Worm (Caenorhabditis elegans) whole organism, young adult: ENCODE results near the gene tpra-1.

Experiments
- B0261.1 ChIP-seq: sonication (generic microtip); optimal IDR thresholded peaks from 2 replicates; lab custom pipeline; 2016; ENCODE audit warnings: mild to moderate bottlenecking, missing genetic modification characterization, moderate library complexity, missing compliant biosample characterization
- D2030.7 ChIP-seq: fragments of 200-800 bp; sonication (Bioruptor generic); IDR thresholded peaks from 2 replicates; pipeline ENCODE4 v1.3.6; 2022; ENCODE audit warnings: missing genetic modification reagents, missing genetic modification characterization, missing compliant biosample characterization
- F10E7.11 ChIP-seq: sonication (generic microtip); optimal IDR thresholded peaks from 2 replicates; lab custom pipeline; 2017; ENCODE audit warnings: mild to moderate bottlenecking, missing genetic modification characterization, moderate library complexity, missing compliant biosample characterization
- F37B4.10 ChIP-seq: fragments of 200-800 bp; sonication (Bioruptor generic); IDR thresholded peaks from 2 replicates; pipeline ENCODE4 v1.3.6; 2022; ENCODE audit warnings: missing genetic modification characterization, missing compliant biosample characterization
- F52B5.7 ChIP-seq: sonication (generic microtip); optimal IDR thresholded peaks from 2 replicates; lab custom pipeline; 2016; ENCODE audit warnings: mild to moderate bottlenecking, missing genetic modification characterization, missing compliant biosample characterization
- F57A8.1 ChIP-seq: fragments of 200-800 bp; sonication (Bioruptor generic); optimal IDR thresholded peaks from 2 replicates; lab custom pipeline; 2018; ENCODE audit warnings: mild to moderate bottlenecking, missing genetic modification characterization, moderate library complexity, missing compliant biosample characterization
- T07F8.4 ChIP-seq: sonication (generic microtip); optimal IDR thresholded peaks from 2 replicates; lab custom pipeline; 2016; ENCODE audit warnings: mild to moderate bottlenecking, missing genetic modification characterization, moderate library complexity, missing compliant biosample characterization
- Y67H2A.10 ChIP-seq: fragments of 200-800 bp; sonication (Bioruptor generic); conservative IDR thresholded peaks from 2 replicates; pipeline ENCODE4 v1.3.6; 2022; ENCODE audit warnings: missing genetic modification reagents, missing genetic modification characterization, missing compliant biosample characterization
- akir-1 ChIP-seq: fragments of 200-800 bp; sonication (Bioruptor generic); optimal IDR thresholded peaks from 2 replicates; lab custom pipeline; 2018; ENCODE audit warnings: mild to moderate bottlenecking, missing genetic modification characterization, moderate library complexity, missing compliant biosample characterization
- athp-1 ChIP-seq: sonication (generic microtip); optimal IDR thresholded peaks from 2 replicates; lab custom pipeline; 2017; ENCODE audit warnings: mild to moderate bottlenecking, missing genetic modification characterization, missing compliant biosample characterization
- cebp-1 ChIP-seq, 2 experiments: fragments of 200-800 bp in 1 of 2; sonication (Bioruptor generic) in 1 of 2; sonication (generic microtip) in 1 of 2; IDR thresholded peaks in 1 of 2; optimal IDR thresholded peaks in 1 of 2; 2 replicates each; pipeline versions ENCODE4 v1.3.6 to Lab custom; 2017 to 2022; ENCODE audit warnings: missing compliant biosample characterization in 2 of 2, missing genetic modification characterization in 2 of 2, mild to moderate bottlenecking in 1 of 2, missing genetic modification reagents in 1 of 2, moderate library complexity in 1 of 2
- ceh-100 ChIP-seq: fragments of 200-800 bp; sonication (Bioruptor generic); IDR thresholded peaks from 2 replicates; pipeline ENCODE4 v1.3.6; 2022; ENCODE audit warnings: missing genetic modification reagents, missing genetic modification characterization, missing compliant biosample characterization
- dox-1 ChIP-seq: fragments of 200-800 bp; sonication (Bioruptor generic); IDR thresholded peaks from 2 replicates; pipeline ENCODE4 v1.3.6; 2022; ENCODE audit warnings: missing genetic modification reagents, missing genetic modification characterization, missing compliant biosample characterization
- egrh-3 ChIP-seq: fragments of 200-800 bp; sonication (Bioruptor generic); IDR thresholded peaks from 2 replicates; pipeline ENCODE4 v1.3.6; 2022; ENCODE audit warnings: missing genetic modification reagents, missing genetic modification characterization, missing compliant biosample characterization
- ekl-4 ChIP-seq: fragments of 200-800 bp; sonication (Bioruptor generic); IDR thresholded peaks from 2 replicates; pipeline ENCODE4 v1.3.6; 2022; ENCODE audit warnings: missing genetic modification reagents, missing genetic modification characterization, missing compliant biosample characterization
- fkh-3 ChIP-seq: sonication (generic microtip); optimal IDR thresholded peaks from 2 replicates; lab custom pipeline; 2016; ENCODE audit warnings: mild to moderate bottlenecking, missing genetic modification characterization, missing compliant biosample characterization
- him-1 ChIP-seq: sonication (generic microtip); optimal IDR thresholded peaks from 2 replicates; lab custom pipeline; 2016; ENCODE audit warnings: missing genotype, missing genetic modification reagents, missing genetic modification characterization, missing compliant biosample characterization
- hmg-1.2 ChIP-seq: fragments of 200-800 bp; sonication (Bioruptor generic); IDR thresholded peaks from 2 replicates; pipeline ENCODE4 v1.3.6; 2022; ENCODE audit warnings: missing genetic modification reagents, missing genetic modification characterization, missing compliant biosample characterization
- hrde-1 ChIP-seq: sonication (generic microtip); optimal IDR thresholded peaks from 2 replicates; lab custom pipeline; 2016; ENCODE audit warnings: missing genetic modification characterization, mild to moderate bottlenecking, missing compliant biosample characterization, moderate library complexity, missing genotype, missing genetic modification reagents, borderline replicate concordance
- hsf-1 ChIP-seq: fragments of 200-800 bp; sonication (Bioruptor generic); IDR thresholded peaks from 2 replicates; pipeline ENCODE4 v1.3.6; 2022; ENCODE audit warnings: missing genetic modification reagents, missing genetic modification characterization, missing compliant biosample characterization
- let-607 ChIP-seq, 2 experiments: fragments of 200-800 bp in 1 of 2; sonication (Bioruptor generic) in 1 of 2; sonication (generic microtip) in 1 of 2; optimal IDR thresholded peaks; 2 replicates each; lab custom pipeline; 2016 to 2018; ENCODE audit warnings: mild to moderate bottlenecking in 2 of 2, missing compliant biosample characterization in 2 of 2, missing genetic modification characterization in 2 of 2, moderate library complexity in 2 of 2, missing genotype in 1 of 2
- lin-26 ChIP-seq: fragments of 200-800 bp; sonication (Bioruptor generic); IDR thresholded peaks from 2 replicates; pipeline ENCODE4 v1.3.6; 2022; ENCODE audit warnings: missing genetic modification reagents, missing genetic modification characterization, missing compliant biosample characterization
- lin-40 ChIP-seq: sonication (generic microtip); optimal IDR thresholded peaks from 2 replicates; lab custom pipeline; 2016; ENCODE audit warnings: missing genetic modification characterization, mild to moderate bottlenecking, missing compliant biosample characterization, missing genotype, missing genetic modification reagents
- lsl-1 ChIP-seq: fragments of 200-800 bp; sonication (Bioruptor generic); optimal IDR thresholded peaks from 2 replicates; lab custom pipeline; 2018; ENCODE audit warnings: mild to moderate bottlenecking, missing genetic modification characterization, moderate library complexity, missing compliant biosample characterization
- madf-10 ChIP-seq: sonication (generic microtip); optimal IDR thresholded peaks from 2 replicates; lab custom pipeline; 2016; ENCODE audit warnings: mild to moderate bottlenecking, missing genetic modification characterization, missing compliant biosample characterization
- mcd-1 ChIP-seq: fragments of 200-800 bp; sonication (Bioruptor generic); IDR thresholded peaks from 2 replicates; pipeline ENCODE4 v1.3.6; 2022; ENCODE audit warnings: missing genetic modification reagents, missing genetic modification characterization, missing compliant biosample characterization
- nhr-27 ChIP-seq: fragments of 200-800 bp; sonication (Bioruptor generic); optimal IDR thresholded peaks from 2 replicates; lab custom pipeline; 2018; ENCODE audit warnings: mild to moderate bottlenecking, missing genetic modification characterization, moderate library complexity, missing compliant biosample characterization
- nhr-80 ChIP-seq: sonication (generic microtip); optimal IDR thresholded peaks from 2 replicates; lab custom pipeline; 2016; ENCODE audit warnings: missing genetic modification characterization, missing compliant biosample characterization
- rpc-1 ChIP-seq, 2 experiments: fragments of 150-350 bp in 1 of 2; sonication (generic microtip) in 1 of 2; optimal IDR thresholded peaks; 2 replicates each; lab custom pipeline; 2014 to 2018; ENCODE audit warnings: missing biosample characterization in 1 of 2, missing genetic modification characterization in 1 of 2, missing genetic modification reagents in 1 of 2, missing genotype in 1 of 2
- sea-2 ChIP-seq: fragments of 200-800 bp; sonication (Bioruptor generic); IDR thresholded peaks from 2 replicates; pipeline ENCODE4 v1.3.6; 2022; ENCODE audit warnings: missing genetic modification characterization, missing compliant biosample characterization
- unc-130 ChIP-seq: sonication (generic microtip); optimal IDR thresholded peaks from 2 replicates; lab custom pipeline; 2016; ENCODE audit warnings: missing genetic modification reagents, missing genetic modification characterization, missing compliant biosample characterization
- zfh-2 ChIP-seq: fragments of 200-800 bp; sonication (Bioruptor generic); conservative IDR thresholded peaks from 2 replicates; pipeline ENCODE4 v1.3.6; 2022; ENCODE audit warnings: missing genetic modification reagents, missing genetic modification characterization, missing compliant biosample characterization
- ztf-18 ChIP-seq: sonication (generic microtip); optimal IDR thresholded peaks from 2 replicates; lab custom pipeline; 2016; ENCODE audit warnings: missing genotype, mild to moderate bottlenecking, missing genetic modification characterization, missing compliant biosample characterization
- ztf-26 ChIP-seq: sonication (generic microtip); optimal IDR thresholded peaks from 2 replicates; lab custom pipeline; 2017; ENCODE audit warnings: missing genetic modification characterization, missing compliant biosample characterization

tpra-1 gene

DNA sequence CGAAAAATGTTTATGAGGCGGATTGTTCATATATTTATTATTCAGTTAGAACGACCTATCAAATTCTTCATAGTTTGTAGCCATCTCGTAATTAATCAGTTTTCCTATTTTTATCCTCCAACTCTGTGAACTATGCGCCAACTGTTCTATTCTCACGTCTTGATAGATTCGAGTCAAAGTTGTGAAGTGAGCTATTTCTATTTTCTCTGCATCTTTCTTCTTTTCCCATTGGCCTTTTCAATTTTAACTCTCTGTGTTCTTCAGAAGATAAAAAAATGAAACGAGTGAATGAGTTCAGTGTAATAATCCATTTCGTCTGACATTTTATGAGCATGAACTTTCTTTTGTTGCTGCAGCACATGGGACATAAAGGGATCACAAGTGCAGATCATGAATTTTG, 21.8 kb downstream of the tpra-1 start:
- no peak for TF ChIP-seq lsl-1 (GFP tag; lab: Kevin White, UChicago)

DNA sequence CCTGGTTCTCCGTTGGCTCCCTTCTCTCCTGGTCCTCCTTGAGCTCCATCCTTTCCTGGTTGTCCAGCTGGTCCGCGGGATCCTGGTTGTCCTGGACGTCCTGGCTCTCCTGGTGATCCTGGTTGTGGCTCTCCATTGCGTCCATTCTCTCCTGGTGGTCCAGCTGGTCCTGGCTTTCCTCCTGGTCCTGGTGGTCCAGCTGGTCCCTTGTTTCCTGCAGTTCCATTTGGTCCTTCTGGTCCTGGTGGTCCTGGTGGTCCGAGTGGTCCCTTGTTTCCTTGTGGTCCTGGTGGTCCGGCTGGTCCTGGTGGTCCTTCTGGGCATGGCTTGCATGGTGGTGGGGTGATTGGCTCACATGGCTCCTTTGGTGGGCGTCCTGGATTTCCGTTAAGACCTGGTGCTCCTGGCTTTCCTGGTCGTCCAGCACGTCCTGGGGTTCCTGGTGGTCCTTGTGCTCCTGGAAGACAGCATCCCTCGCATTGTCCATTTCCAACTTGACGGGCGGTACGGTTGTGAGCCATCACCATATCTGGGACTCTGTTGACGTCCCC, 22.8 kb downstream of the tpra-1 start:
- TF ChIP-seq ztf-26 (peak; percentile 5), F52B5.7 (tag; lab: Kevin White, UChicago) (peak; percentile 9), lin-26 (GFP tag; lab: Robert Waterston, UW) (0 out of 2 replicates have a peak, but pooled peaks have one; percentile 30), egrh-3 (GFP tag; lab: Robert Waterston, UW) (peak; percentile 68; the same call in 1 of the 2 replicates), zfh-2 (GFP tag; lab: Robert Waterston, UW) (peak; percentile 85; the same call in 1 of the 2 replicates), athp-1 (no peak), mcd-1 (peak; percentile 26; the same call in 1 of the 2 replicates), hrde-1 (peak; percentile 0), ekl-4 (GFP tag; lab: Robert Waterston, UW) (0 out of 2 replicates have a peak, but pooled peaks have one; percentile 8), dox-1 (GFP tag; lab: Robert Waterston, UW) (0 out of 2 replicates have a peak, but pooled peaks have one; percentile 16), lsl-1 (GFP tag; lab: Kevin White, UChicago) (no peak), madf-10 (tag; lab: Kevin White, UChicago) (no peak), nhr-27 (tag; lab: Kevin White, UChicago) (peak; percentile 64)

DNA sequence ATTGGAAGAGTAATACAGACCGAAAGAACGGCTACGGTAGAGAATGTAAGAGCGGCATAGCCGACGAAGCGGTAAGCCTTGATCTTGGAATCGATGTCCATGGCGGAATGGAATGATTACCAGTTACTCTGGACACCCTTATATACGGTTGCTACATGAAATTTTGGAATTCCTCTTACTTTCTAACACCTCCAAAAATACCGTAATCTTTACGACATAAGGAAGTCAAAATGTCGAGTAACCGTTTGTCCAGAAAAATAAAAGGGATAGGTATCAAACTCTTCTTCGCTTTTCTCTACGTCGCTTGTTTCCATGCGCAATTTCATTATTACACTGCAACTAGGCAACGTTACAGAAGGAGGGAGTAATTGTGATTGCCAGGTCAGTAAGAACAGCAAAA, 23.4 kb downstream of the tpra-1 start, which contains the start of gene col-119:
TSS of gene col-119 (minus strand) at position 101 of the 400 bp plus-strand sequence.
- TF ChIP-seq nhr-80 (tag; lab: Kevin White, UChicago) = peak; percentile 0
- TF ChIP-seq lin-40 (tag; lab: Kevin White, UChicago) = peak; percentile 34
- TF ChIP-seq hsf-1 (GFP tag; lab: Robert Waterston, UW) = no peak

- TF ChIP-seq ceh-100 (no peak), F57A8.1 (no peak), T07F8.4 (tag; lab: Kevin White, UChicago) (no peak), athp-1 (no peak), B0261.1 (tag; lab: Kevin White, UChicago) (no peak), akir-1 (GFP tag; lab: Kevin White, UChicago) (no peak), D2030.7 (GFP tag; lab: Robert Waterston, UW) (no peak), sea-2 (GFP tag; lab: Robert Waterston, UW) (no peak), unc-130 (no peak), rpc-1 (optimal IDR thresholded peaks at IDR 0.05; lab: Kevin White, UChicago) (no peak), rpc-1 (tag; optimal IDR thresholded peaks at IDR 0.05; lab: Kevin White, UChicago) (no peak), Y67H2A.10 (no peak), fkh-3 (tag; lab: Kevin White, UChicago) (no peak), F10E7.11 (tag; lab: Kevin White, UChicago) (no peak), F37B4.10 (GFP tag; lab: Robert Waterston, UW) (no peak), cebp-1 (GFP tag; IDR thresholded peaks at IDR 0.05; lab: Robert Waterston, UW) (no peak), cebp-1 (tag; optimal IDR thresholded peaks at IDR 0.05; lab: Kevin White, UChicago) (no peak)
- TF ChIP-seq, all 124 proteins: peak for 0
Measured at ce11 chrIV:8984566-8984965, 28.3 kb downstream of the tpra-1 start, which contains the start of gene nstp-1. nstp-1 (plus strand) TSS chrIV:8984866.

DNA sequence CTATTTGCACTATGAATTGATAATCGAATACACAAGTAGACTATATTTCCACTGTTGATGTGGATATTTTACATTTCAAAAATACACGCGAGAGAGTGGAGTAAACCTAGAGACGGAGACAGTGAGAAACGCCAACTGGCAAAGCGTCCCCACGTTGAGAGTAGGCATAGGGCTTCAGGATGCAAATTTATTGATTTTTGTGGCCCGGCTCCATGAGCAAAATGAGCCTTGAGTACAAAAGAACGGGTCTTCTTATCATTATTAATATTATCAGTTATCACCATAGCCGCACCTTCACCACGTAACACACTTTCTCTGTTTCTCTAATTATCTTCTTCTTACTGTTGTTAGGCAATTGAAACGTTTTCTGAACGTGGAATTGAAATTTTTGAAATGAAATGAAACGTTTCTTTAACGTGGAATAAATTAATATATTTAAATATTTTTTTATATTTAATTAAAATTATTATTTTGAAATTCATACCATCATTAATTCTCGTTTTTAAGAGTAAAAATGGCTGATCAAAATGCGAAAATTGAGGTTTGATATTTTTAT, 30.6 kb downstream of the tpra-1 start, which contains the start of gene bre-1:
TSS of gene bre-1 (plus strand) at position 506 of the 556 bp plus-strand sequence.
- TF ChIP-seq hmg-1.2 (GFP tag; lab: Robert Waterston, UW) (peak; percentile 82), him-1 (tag; lab: Kevin White, UChicago) (no peak), ztf-18 (tag; lab: Kevin White, UChicago) (no peak), nhr-80 (tag; lab: Kevin White, UChicago) (peak; percentile 31), let-607 (tag; optimal IDR thresholded peaks at IDR 0.05; lab: Kevin White, UChicago) (no peak)
